Fruit fly (Drosophila melanogaster): ENCODE measurements around the gene sens-2.

The sens-2 gene

DNA sequence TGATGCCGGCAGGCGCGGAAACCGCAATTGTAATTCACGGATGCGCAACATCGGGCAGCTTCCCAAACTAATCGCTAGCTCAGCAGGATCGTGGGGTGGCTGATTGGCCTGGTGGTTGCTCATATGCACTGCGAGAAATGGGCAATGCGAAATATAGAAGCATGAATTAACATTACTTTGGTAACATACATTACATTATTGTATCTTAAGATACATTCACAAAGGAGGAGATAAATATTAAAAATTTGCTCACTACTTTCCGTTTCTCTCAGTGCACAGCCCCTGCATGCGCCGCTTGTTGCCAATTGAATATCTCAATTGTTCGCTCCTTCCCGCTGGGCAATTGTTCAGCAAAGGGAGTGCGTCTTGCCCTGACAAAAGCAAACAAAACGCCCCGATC lies 19.6 kb downstream of the sens-2 start (continued):
- peak; percentile 40 for TF ChIP-seq CG12942 (GFP tag; optimal IDR thresholded peaks at IDR 0.05)
- TF ChIP-seq maf-S (GFP tag; optimal IDR thresholded peaks at IDR 0.05): peak; percentile 24
- no peak for TF ChIP-seq CG5953 (GFP tag; IDR thresholded peaks at IDR 0.05)
- TF ChIP-seq phol (tag; optimal IDR thresholded peaks at IDR 0.05): peak; percentile 83
- peak; percentile 52 for TF ChIP-seq CG18619 (GFP tag; optimal IDR thresholded peaks at IDR 0.05)
- TF ChIP-seq Xbp1 (GFP tag; optimal IDR thresholded peaks at IDR 0.05): peak; percentile 73
- peak; percentile 68 for TF ChIP-seq CG10209 (GFP tag; optimal IDR thresholded peaks at IDR 0.05)
- TF ChIP-seq Lim3 (GFP tag; IDR thresholded peaks at IDR 0.05): 0 out of 2 replicates have a peak, but pooled peaks have one; percentile 12
- TF ChIP-seq hkb (optimal IDR thresholded peaks at IDR 0.05): no peak
- TF ChIP-seq hkb (GFP tag; IDR thresholded peaks at IDR 0.05): peak; percentile 83
- TF ChIP-seq CG16863 (GFP tag; optimal IDR thresholded peaks at IDR 0.05): peak; percentile 68
- peak; percentile 67 for TF ChIP-seq fd96Cb (tag; optimal IDR thresholded peaks at IDR 0.05)
- TF ChIP-seq Dbx (GFP tag; IDR thresholded peaks at IDR 0.05): no peak
- TF ChIP-seq mam (GFP tag; optimal IDR thresholded peaks at IDR 0.05): peak; percentile 34
- no peak for TF ChIP-seq toy (GFP tag; IDR thresholded peaks at IDR 0.05)
- peak; percentile 27 for TF ChIP-seq repo (GFP tag; optimal IDR thresholded peaks at IDR 0.05)
- TF ChIP-seq CG11504 (tag; optimal IDR thresholded peaks at IDR 0.05): peak; percentile 75
- peak; percentile 29 for TF ChIP-seq crc (GFP tag; optimal IDR thresholded peaks at IDR 0.05)
- peak; percentile 82 for TF ChIP-seq Optix (GFP tag; IDR thresholded peaks at IDR 0.05)
- TF ChIP-seq CG30020 (tag; optimal IDR thresholded peaks at IDR 0.05): no peak
- TF ChIP-seq hbn (GFP tag; IDR thresholded peaks at IDR 0.05; ENCODE audit: partially characterized antibody): no peak
- TF ChIP-seq z (GFP tag; IDR thresholded peaks at IDR 0.05): 0 out of 3 replicates have a peak, but pooled peaks have one; percentile 44
- peak; percentile 41 for TF ChIP-seq kah (GFP tag; optimal IDR thresholded peaks at IDR 0.05)
- no peak for TF ChIP-seq Dp (GFP tag; optimal IDR thresholded peaks at IDR 0.05)
- TF ChIP-seq zfh1 (GFP tag; IDR thresholded peaks at IDR 0.05): peak; percentile 92
- TF ChIP-seq CG15601 (tag; optimal IDR thresholded peaks at IDR 0.05): peak; percentile 81
- peak; percentile 23 for TF ChIP-seq Deaf1 (tag; optimal IDR thresholded peaks at IDR 0.05)
- peak in 1 of 3 experiments; percentile 91 for TF ChIP-seq lola (GFP tag; optimal IDR thresholded peaks at IDR 0.05)
- TF ChIP-seq usp (GFP tag; optimal IDR thresholded peaks at IDR 0.05): no peak
- TF ChIP-seq luna (GFP tag; optimal IDR thresholded peaks at IDR 0.05): no peak
- TF ChIP-seq CG1792 (GFP tag; optimal IDR thresholded peaks at IDR 0.05): peak; percentile 35
- TF ChIP-seq Hey (tag; optimal IDR thresholded peaks at IDR 0.05): peak; percentile 81
- peak; percentile 27 for TF ChIP-seq CG1647 (GFP tag; optimal IDR thresholded peaks at IDR 0.05)
- no peak for TF ChIP-seq CG10565 (GFP tag; optimal IDR thresholded peaks at IDR 0.05)
- TF ChIP-seq B-H2 (GFP tag; optimal IDR thresholded peaks at IDR 0.05): no peak
- peak; percentile 76 for TF ChIP-seq CG31441 (GFP tag; IDR thresholded peaks at IDR 0.05)
- TF ChIP-seq cato (GFP tag; optimal IDR thresholded peaks at IDR 0.05; ENCODE audit: borderline replicate concordance): peak; percentile 22
- no peak for TF ChIP-seq dati (GFP tag; IDR thresholded peaks at IDR 0.05)
- TF ChIP-seq so (GFP tag; IDR thresholded peaks at IDR 0.05): peak; percentile 53; the same call in 1 of the 3 replicates
- no peak for TF ChIP-seq CG18011 (GFP tag; optimal IDR thresholded peaks at IDR 0.05)
- peak; percentile 56 for TF ChIP-seq CG1233 (GFP tag; optimal IDR thresholded peaks at IDR 0.05)
- TF ChIP-seq CG3847 (GFP tag; IDR thresholded peaks at IDR 0.05): peak; percentile 33; the same call in 1 of the 2 replicates
- TF ChIP-seq CG12071 (GFP tag; optimal IDR thresholded peaks at IDR 0.05): no peak
- peak; percentile 71 for TF ChIP-seq Gsc (GFP tag; IDR thresholded peaks at IDR 0.05)
- peak; percentile 50 for TF ChIP-seq ind (GFP tag; optimal IDR thresholded peaks at IDR 0.05)
- peak; percentile 49 to 67 for TF ChIP-seq dpn (GFP tag; optimal IDR thresholded peaks at IDR 0.05)
- peak; percentile 23 for TF ChIP-seq CG12659 (GFP tag; optimal IDR thresholded peaks at IDR 0.05)
- peak; percentile 88 for TF ChIP-seq CG18262 (tag; optimal IDR thresholded peaks at IDR 0.05)
- peak; percentile 93 for TF ChIP-seq zen (tag; optimal IDR thresholded peaks at IDR 0.05)
- TF ChIP-seq fd102C (GFP tag; optimal IDR thresholded peaks at IDR 0.05): peak; percentile 73
- TF ChIP-seq Aef1 (GFP tag; IDR thresholded peaks at IDR 0.05): peak; percentile 51; the same call in 1 of the 3 replicates

Measured in whole organism, embryonic.